Fruit fly (Drosophila melanogaster) ovary, adult (tissue): ENCODE data around the gene VhaAC39-2.

Source experiments
- CG17801 ChIP-seq: fragments of 200-800 bp; optimal IDR thresholded peaks from 2 replicates; lab custom pipeline; 2019; ENCODE audit warnings: missing biosample characterization, mild to moderate bottlenecking, missing genetic modification characterization, moderate library complexity; ENCODE audit not compliant: partially characterized antibody

The VhaAC39-2 gene

dm6 chr3R:23176445-23177087 lies 17.4 kb upstream of the VhaAC39-2 start:
- TF ChIP-seq CG17801: no peak

- TF ChIP-seq CG17801: no peak
These were observed 16.3 kb upstream of the VhaAC39-2 start for dm6 chr3R:23175376-23175775.

- no peak for TF ChIP-seq CG17801
These were observed 15.6 kb upstream of the VhaAC39-2 start for dm6 chr3R:23174739-23175138.

- TF ChIP-seq CG17801: peak; percentile 56
These were observed 14.4 kb upstream of the VhaAC39-2 start, which contains the start of gene CG46310 for dm6 chr3R:23173393-23173981. Gene CG46310, plus strand, starts transcription at chr3R:23173873.

dm6 chr3R:23171867-23172266 lies 12.8 kb upstream of the VhaAC39-2 start:
- no peak for TF ChIP-seq CG17801

dm6 chr3R:23170335-23170734 lies 11.2 kb upstream of the VhaAC39-2 start:
- TF ChIP-seq CG17801: no peak

- no peak for TF ChIP-seq CG17801
These were observed 8.6 kb upstream of the VhaAC39-2 start, which contains the start of gene Irk1 for dm6 chr3R:23167507-23168324. Gene Irk1, plus strand, starts transcription at chr3R:23168317.

- TF ChIP-seq CG17801: no peak
These were observed 5.5 kb upstream of the VhaAC39-2 start for dm6 chr3R:23164630-23165029.

- TF ChIP-seq CG17801: no peak
These were observed 5.0 kb upstream of the VhaAC39-2 start for dm6 chr3R:23164134-23164533.

- no peak for TF ChIP-seq CG17801
These were observed 2.3 kb upstream of the VhaAC39-2 start, which contains the start of gene CG13829 for dm6 chr3R:23161288-23161870. Gene CG13829, minus strand, starts transcription at chr3R:23161338.

dm6 chr3R:23157664-23158151 lies 1.4 kb downstream of the VhaAC39-2 start, which contains the start of gene unk:
Gene unk, minus strand, starts transcription at chr3R:23157862.
- peak; percentile 39 for TF ChIP-seq CG17801

dm6 chr3R:23156865-23157515 lies 2.1 kb downstream of the VhaAC39-2 start:
- TF ChIP-seq CG17801: no peak

dm6 chr3R:23156347-23156864 lies 2.7 kb downstream of the VhaAC39-2 start:
- TF ChIP-seq CG17801: no peak

dm6 chr3R:23149021-23149571 lies 10.0 kb downstream of the VhaAC39-2 start:
- TF ChIP-seq CG17801: no peak

- TF ChIP-seq CG17801: no peak
These were observed 10.7 kb downstream of the VhaAC39-2 start for dm6 chr3R:23148433-23148832.

dm6 chr3R:23147625-23148024 lies 11.5 kb downstream of the VhaAC39-2 start:
- TF ChIP-seq CG17801: no peak
